Worm (Caenorhabditis elegans): Measurements from ENCODE around the gene fbxc-52.

The fbxc-52 gene

DNA sequence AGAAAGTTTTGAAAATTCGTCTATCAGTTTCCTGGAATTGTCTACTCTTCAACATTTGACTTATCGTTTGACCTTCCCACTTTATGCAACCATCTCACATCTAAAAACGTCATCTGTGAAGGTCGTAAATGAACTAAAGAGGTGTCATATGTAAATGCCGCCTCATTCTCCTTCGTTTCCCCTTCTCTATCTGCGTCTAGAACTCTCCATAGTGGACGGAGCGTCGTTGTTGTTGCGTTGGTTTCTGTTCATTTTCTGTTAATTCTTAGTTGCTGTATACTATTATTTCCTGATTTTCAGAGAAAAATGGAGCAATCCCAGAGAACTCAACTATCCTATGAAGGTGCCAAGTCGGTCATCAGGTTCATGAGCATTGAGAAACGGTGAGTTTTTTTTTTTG lies at the start of gene fbxc-52:
Gene fbxc-52 (plus strand): TSS at position 301 of the 400 bp plus-strand sequence.
- 0 out of 2 replicates have a peak, but pooled peaks have one; percentile 11 for TF ChIP-seq nfyb-1 (GFP tag; IDR thresholded peaks at IDR 0.05)
- TF ChIP-seq snpc-3.4 (tag; optimal IDR thresholded peaks at IDR 0.05) = no peak

- TF ChIP-seq ztf-22 (GFP tag; optimal IDR thresholded peaks at IDR 0.05) = no peak
- no peak for TF ChIP-seq lin-54 (GFP tag; optimal IDR thresholded peaks at IDR 0.05)
- TF ChIP-seq ccch-3 (GFP tag; optimal IDR thresholded peaks at IDR 0.05) = no peak
- no peak for TF ChIP-seq die-1 (tag; optimal IDR thresholded peaks at IDR 0.05)
- TF ChIP-seq F10E7.11 (tag; optimal IDR thresholded peaks at IDR 0.05) = no peak
These were observed 47.7 kb upstream of the fbxc-52 start, which contains the start of gene srx-97 for ce11 chrII:3669315-3669714. TSS of gene srx-97 (minus strand) at chrII:3669415.

- no peak for TF ChIP-seq ztf-22 (GFP tag; optimal IDR thresholded peaks at IDR 0.05)
- TF ChIP-seq B0261.1 (tag; optimal IDR thresholded peaks at IDR 0.05) = no peak
- TF ChIP-seq chd-7 (tag; optimal IDR thresholded peaks at IDR 0.05) = no peak
- TF ChIP-seq unc-62 (GFP tag; optimal IDR thresholded peaks at IDR 0.05) = no peak
- no peak for TF ChIP-seq K11D2.4 (GFP tag; IDR thresholded peaks at IDR 0.05)
- TF ChIP-seq sdz-38 (tag; optimal IDR thresholded peaks at IDR 0.05) = no peak
- TF ChIP-seq K12H6.12 (tag; optimal IDR thresholded peaks at IDR 0.05) = no peak
- TF ChIP-seq let-526 (GFP tag; IDR thresholded peaks at IDR 0.05) = no peak
- no peak for TF ChIP-seq ceh-27 (GFP tag; optimal IDR thresholded peaks at IDR 0.05)
- TF ChIP-seq dpl-1 (GFP tag; optimal IDR thresholded peaks at IDR 0.05) = no peak
- no peak for TF ChIP-seq snpc-4 (GFP tag; optimal IDR thresholded peaks at IDR 0.05)
- TF ChIP-seq snpc-4 (tag; optimal IDR thresholded peaks at IDR 0.05) = no peak
These were observed 46.1 kb upstream of the fbxc-52 start, which contains the start of gene srx-98 for ce11 chrII:3670956-3671355. TSS of gene srx-98 (minus strand) at chrII:3671056.

ce11 chrII:3673493-3673892 lies 43.6 kb upstream of the fbxc-52 start, which contains the start of gene sea-1:
TSS of gene sea-1 (minus strand) at chrII:3673593.
- TF ChIP-seq hlh-12 (tag; optimal IDR thresholded peaks at IDR 0.05) (no peak), aptf-2 (GFP tag; conservative IDR thresholded peaks at IDR 0.05) (no peak)

ce11 chrII:3675176-3675575 lies 41.9 kb upstream of the fbxc-52 start, which contains the start of gene F19B10.2:
TSS of gene F19B10.2 (plus strand) at chrII:3675476.
- no peak for TF ChIP-seq B0035.1 (tag; optimal IDR thresholded peaks at IDR 0.05)
- TF ChIP-seq lin-35 (GFP tag; optimal IDR thresholded peaks at IDR 0.05) = no peak
- no peak for TF ChIP-seq madf-10 (tag; optimal IDR thresholded peaks at IDR 0.05)
- TF ChIP-seq F22D6.2 (tag; optimal IDR thresholded peaks at IDR 0.05) = no peak
- no peak for TF ChIP-seq D2030.7 (GFP tag; IDR thresholded peaks at IDR 0.05)
- no peak for TF ChIP-seq ceh-40 (GFP tag; IDR thresholded peaks at IDR 0.05)
- TF ChIP-seq lin-26 (GFP tag; IDR thresholded peaks at IDR 0.05) = no peak

DNA sequence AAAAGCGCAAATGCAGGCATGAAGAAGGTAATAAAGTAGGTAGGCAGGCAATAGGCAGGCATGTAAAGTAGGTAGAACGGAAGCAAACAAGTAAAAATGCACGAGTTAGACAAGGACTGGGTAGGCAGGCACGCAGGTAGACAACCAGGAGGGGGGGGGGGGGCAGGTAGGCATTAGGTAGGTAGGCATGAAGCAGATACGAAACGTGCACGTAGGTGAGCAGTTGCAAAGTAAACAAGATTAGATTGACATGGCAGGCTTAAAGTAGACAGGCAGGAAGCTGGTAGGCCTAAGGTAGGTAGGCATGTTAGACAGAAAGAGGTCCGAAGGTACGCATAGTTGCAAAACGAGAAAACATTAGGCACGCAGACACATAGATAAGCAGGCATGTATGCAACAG lies 38.1 kb upstream of the fbxc-52 start:
- TF ChIP-seq ztf-26 (tag; optimal IDR thresholded peaks at IDR 0.05) = no peak
- TF ChIP-seq egl-18 (GFP tag; IDR thresholded peaks at IDR 0.05) = no peak

ce11 chrII:3680366-3680765 lies 36.7 kb upstream of the fbxc-52 start:
- TF ChIP-seq cebp-2 (GFP tag; IDR thresholded peaks at IDR 0.05) (no peak), dpff-1 (tag; optimal IDR thresholded peaks at IDR 0.05) (no peak), hlh-12 (tag; optimal IDR thresholded peaks at IDR 0.05) (no peak), Y53F4B.3 (GFP tag; IDR thresholded peaks at IDR 0.05) (no peak), athp-1 (tag; optimal IDR thresholded peaks at IDR 0.05) (no peak), B0261.1 (tag; optimal IDR thresholded peaks at IDR 0.05) (no peak), dpl-1 (GFP tag; optimal IDR thresholded peaks at IDR 0.05) (peak; percentile 34), ztf-6 (GFP tag; IDR thresholded peaks at IDR 0.05) (no peak), madf-6 (GFP tag; IDR thresholded peaks at IDR 0.05) (peak; percentile 86), bed-2 (GFP tag; IDR thresholded peaks at IDR 0.05) (no peak), hmg-1.2 (GFP tag; IDR thresholded peaks at IDR 0.05) (peak; percentile 10; the same call in 1 of the 2 replicates), xnd-1 (tag; optimal IDR thresholded peaks at IDR 0.05) (peak; percentile 34), lir-1 (GFP tag; conservative IDR thresholded peaks at IDR 0.05) (no peak), B0035.1 (tag; optimal IDR thresholded peaks at IDR 0.05) (no peak), ztf-3 (GFP tag; optimal IDR thresholded peaks at IDR 0.05) (no peak)

Data from whole organism, young adult.